Worm (Caenorhabditis elegans): ENCODE measurements around the gene nhr-223.
"Not testable (repeated sequence)": the region's sequence is repeated elsewhere in the genome, so short reads cannot be mapped to it uniquely, and the experiment has no call there.

nhr-223 gene

DNA sequence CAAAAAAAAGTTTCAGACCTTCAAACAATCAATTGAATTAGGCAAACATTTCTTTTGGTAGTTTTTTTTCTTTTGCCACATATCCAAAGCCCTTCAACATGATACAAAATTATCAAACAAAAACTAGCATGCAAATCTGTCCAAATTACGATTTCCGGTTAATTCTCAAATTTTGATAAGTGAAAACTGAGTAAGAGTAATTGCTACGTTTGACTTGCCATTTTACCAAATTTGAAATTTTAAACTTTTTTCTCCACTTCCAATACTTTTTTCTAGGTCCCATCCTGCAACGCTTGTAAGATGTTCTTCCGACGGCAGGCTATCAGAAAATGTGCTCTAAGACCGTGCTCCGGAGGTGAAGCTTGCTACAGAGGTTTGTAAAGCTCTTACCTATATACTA is at the start of gene nhr-223:
TSS of gene nhr-223 (plus strand) at position 301 of the 400 bp plus-strand sequence.
- TF ChIP-seq lin-13 (GFP tag; optimal IDR thresholded peaks at IDR 0.05): no peak

DNA sequence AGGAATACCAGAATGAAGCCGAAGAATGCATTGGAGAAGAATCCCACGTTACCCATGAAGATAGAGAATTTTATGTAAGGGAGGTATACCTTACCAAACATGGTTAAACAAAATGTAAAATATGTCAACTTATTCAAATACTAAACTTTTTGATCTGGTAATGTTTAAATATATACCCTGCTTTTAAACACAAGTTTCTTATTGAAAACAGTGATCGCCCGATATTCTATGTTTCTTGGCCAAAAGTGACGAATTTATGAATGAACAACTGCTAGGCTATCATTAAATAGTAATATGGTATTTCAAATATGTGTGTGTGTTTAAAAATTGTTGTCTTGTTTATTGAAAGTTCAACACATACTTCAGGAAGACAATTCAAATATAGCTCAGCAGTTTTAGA is 47.8 kb upstream of the nhr-223 start, which contains the start of gene T23D5.8:
TSS of gene T23D5.8 (minus strand) at position 101 of the 400 bp plus-strand sequence.
- not testable (repeated sequence) for TF ChIP-seq skn-1 (tag; optimal IDR thresholded peaks at IDR 0.05); lin-13 (GFP tag; optimal IDR thresholded peaks at IDR 0.05); blmp-1 (tag; optimal IDR thresholded peaks at IDR 0.05; ENCODE audit: insufficient read depth)

DNA sequence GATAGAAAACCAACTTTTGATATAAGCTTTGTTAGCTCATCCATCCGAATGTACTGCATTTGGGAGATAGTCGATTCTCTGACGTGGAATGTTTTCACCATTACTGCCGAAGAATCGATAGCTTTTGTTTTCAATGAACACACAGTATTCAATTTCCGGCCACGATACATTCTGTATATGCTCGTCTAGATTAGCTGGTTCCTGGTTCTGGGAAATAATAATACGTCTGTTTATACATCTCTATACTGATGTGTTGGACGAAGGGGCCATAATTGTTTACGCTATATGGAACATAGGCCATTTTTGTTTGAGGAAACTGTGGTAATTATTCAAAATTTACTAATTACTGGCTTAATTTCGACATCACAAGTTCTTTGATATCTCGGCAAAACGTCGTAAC is 46.1 kb upstream of the nhr-223 start, which contains the start of gene str-6:
TSS of gene str-6 (minus strand) at position 101 of the 400 bp plus-strand sequence.
- TF ChIP-seq nhr-237 (tag; optimal IDR thresholded peaks at IDR 0.05) (no peak), ama-1 (optimal IDR thresholded peaks at IDR 0.05) (no peak), gmeb-1 (tag; optimal IDR thresholded peaks at IDR 0.05) (no peak), fos-1 (tag; optimal IDR thresholded peaks at IDR 0.05) (no peak), nhr-129 (tag; optimal IDR thresholded peaks at IDR 0.05) (no peak), elt-1 (tag; optimal IDR thresholded peaks at IDR 0.05) (no peak), ZK546.5 (tag; optimal IDR thresholded peaks at IDR 0.05) (no peak), blmp-1 (tag; optimal IDR thresholded peaks at IDR 0.05; ENCODE audit: insufficient read depth) (no peak)

DNA sequence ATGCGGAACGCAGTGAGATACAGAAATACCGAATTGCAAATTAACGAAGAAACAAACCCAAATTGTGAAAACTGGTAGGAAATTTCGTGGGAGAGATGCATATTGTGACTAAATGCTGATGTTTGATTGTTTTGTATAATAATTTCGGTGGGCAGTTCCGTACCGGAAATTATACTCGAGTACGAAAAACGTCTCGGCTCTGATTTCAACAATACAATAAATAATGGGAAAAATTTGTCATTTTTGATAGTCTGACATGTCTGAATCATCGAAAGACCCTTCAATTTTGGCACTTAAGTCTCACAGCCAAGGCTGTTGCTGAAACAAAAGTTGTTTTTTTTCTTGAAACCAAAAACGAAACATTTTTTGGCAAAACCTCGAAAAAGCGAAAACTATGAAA is 44.1 kb upstream of the nhr-223 start, which contains the start of gene str-43:
TSS of gene str-43 (minus strand) at position 101 of the 400 bp plus-strand sequence.
- no peak for TF ChIP-seq unc-55 (GFP tag; optimal IDR thresholded peaks at IDR 0.05)
- TF ChIP-seq alr-1 (tag; optimal IDR thresholded peaks at IDR 0.05): no peak
- no peak for TF ChIP-seq crh-2 (tag; optimal IDR thresholded peaks at IDR 0.05)
- TF ChIP-seq ztf-4 (tag; optimal IDR thresholded peaks at IDR 0.05): no peak
- TF ChIP-seq ceh-16 (tag; optimal IDR thresholded peaks at IDR 0.05): no peak
- no peak for TF ChIP-seq ama-1 (optimal IDR thresholded peaks at IDR 0.05)
- no peak for TF ChIP-seq ztf-1 (GFP tag; conservative IDR thresholded peaks at IDR 0.05)
- TF ChIP-seq nhr-77 (tag; optimal IDR thresholded peaks at IDR 0.05): no peak
- TF ChIP-seq sma-9 (GFP tag; optimal IDR thresholded peaks at IDR 0.05): no peak
- no peak for TF ChIP-seq sma-9 (tag; optimal IDR thresholded peaks at IDR 0.05)
- TF ChIP-seq nhr-23 (tag; optimal IDR thresholded peaks at IDR 0.05): no peak
- TF ChIP-seq nhr-129 (tag; optimal IDR thresholded peaks at IDR 0.05): no peak
- no peak for TF ChIP-seq snpc-4 (tag; optimal IDR thresholded peaks at IDR 0.05)
- TF ChIP-seq unc-62 (GFP tag; optimal IDR thresholded peaks at IDR 0.05): no peak
- no peak for TF ChIP-seq ceh-82 (tag; optimal IDR thresholded peaks at IDR 0.05)
- TF ChIP-seq nhr-10 (tag; optimal IDR thresholded peaks at IDR 0.05): no peak
- no peak for TF ChIP-seq sma-3 (GFP tag; optimal IDR thresholded peaks at IDR 0.05)
- no peak for TF ChIP-seq ZK546.5 (tag; optimal IDR thresholded peaks at IDR 0.05)
- no peak for TF ChIP-seq nhr-25 (tag; optimal IDR thresholded peaks at IDR 0.05)

DNA sequence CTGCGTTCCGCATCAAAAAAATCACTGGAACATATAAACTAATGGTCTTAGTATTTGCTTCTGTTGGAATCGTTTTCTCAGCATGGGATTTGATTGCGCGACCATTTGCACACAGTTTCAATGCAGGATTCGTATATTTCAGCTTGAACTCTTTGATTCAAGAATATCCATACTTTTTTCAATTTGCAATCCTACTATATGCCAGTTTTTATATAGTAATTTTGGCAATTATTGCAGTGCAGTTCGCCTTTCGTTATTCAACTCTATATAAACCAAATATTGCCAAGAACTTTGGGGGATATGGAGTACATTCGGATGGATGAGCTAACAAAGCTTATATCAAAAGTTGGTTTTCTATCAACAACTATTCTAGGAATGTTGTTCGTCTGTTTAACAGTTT is 43.2 kb upstream of the nhr-223 start, which contains the start of gene str-5:
TSS of gene str-5 (plus strand) at position 301 of the 400 bp plus-strand sequence.
- not testable (repeated sequence) for TF ChIP-seq lsy-2, mab-5, elt-1 (tag; optimal IDR thresholded peaks at IDR 0.05)

DNA sequence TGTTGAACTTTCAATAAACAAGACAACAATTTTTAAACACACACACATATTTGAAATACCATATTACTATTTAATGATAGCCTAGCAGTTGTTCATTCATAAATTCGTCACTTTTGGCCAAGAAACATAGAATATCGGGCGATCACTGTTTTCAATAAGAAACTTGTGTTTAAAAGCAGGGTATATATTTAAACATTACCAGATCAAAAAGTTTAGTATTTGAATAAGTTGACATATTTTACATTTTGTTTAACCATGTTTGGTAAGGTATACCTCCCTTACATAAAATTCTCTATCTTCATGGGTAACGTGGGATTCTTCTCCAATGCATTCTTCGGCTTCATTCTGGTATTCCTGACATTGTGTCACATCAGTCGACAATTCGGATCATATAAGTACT is 41.5 kb upstream of the nhr-223 start, which contains the start of gene str-8:
TSS of gene str-8 (plus strand) at position 301 of the 400 bp plus-strand sequence.
- TF ChIP-seq mdl-1, elt-1, nhr-6 (tag; optimal IDR thresholded peaks at IDR 0.05): not testable (repeated sequence)

DNA sequence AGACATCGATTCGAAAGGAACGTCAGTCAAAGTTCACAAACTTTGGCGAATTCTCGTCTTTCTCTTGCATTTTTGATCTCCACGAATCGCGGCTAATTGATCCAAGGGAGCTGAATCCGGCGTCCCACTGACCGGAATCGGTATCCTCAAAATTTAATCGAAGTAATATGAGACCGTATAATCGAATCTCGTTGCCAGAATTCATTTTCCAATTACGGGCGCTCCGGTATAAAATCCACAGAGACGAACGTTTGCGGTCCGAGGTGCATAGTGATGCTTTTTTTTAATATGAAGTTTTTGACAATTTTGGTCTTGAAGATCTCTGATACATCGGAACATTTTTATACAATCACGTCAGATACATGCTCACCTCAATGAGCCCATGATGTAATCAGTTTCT is 38.5 kb upstream of the nhr-223 start:
- TF ChIP-seq lin-39 (tag; optimal IDR thresholded peaks at IDR 0.05): no peak
- no peak for TF ChIP-seq nhr-10 (tag; optimal IDR thresholded peaks at IDR 0.05)
- no peak for TF ChIP-seq nhr-237 (tag; optimal IDR thresholded peaks at IDR 0.05)
- TF ChIP-seq R02D3.7 (tag; optimal IDR thresholded peaks at IDR 0.05): no peak
- no peak for TF ChIP-seq lsy-2 (tag; optimal IDR thresholded peaks at IDR 0.05)
- no peak for TF ChIP-seq egl-27 (tag; optimal IDR thresholded peaks at IDR 0.05)
- no peak for TF ChIP-seq nhr-25 (tag; optimal IDR thresholded peaks at IDR 0.05)
- no peak for TF ChIP-seq lin-13 (GFP tag; optimal IDR thresholded peaks at IDR 0.05)
- TF ChIP-seq zag-1 (tag; optimal IDR thresholded peaks at IDR 0.05): no peak
- TF ChIP-seq unc-62 (GFP tag; optimal IDR thresholded peaks at IDR 0.05): no peak
- no peak for TF ChIP-seq fos-1 (tag; optimal IDR thresholded peaks at IDR 0.05)
- TF ChIP-seq unc-39 (tag; optimal IDR thresholded peaks at IDR 0.05): no peak
- no peak for TF ChIP-seq Y55F3AM.14 (GFP tag; optimal IDR thresholded peaks at IDR 0.05)
- no peak for TF ChIP-seq ztf-1 (GFP tag; conservative IDR thresholded peaks at IDR 0.05)
- TF ChIP-seq blmp-1 (tag; optimal IDR thresholded peaks at IDR 0.05; ENCODE audit: insufficient read depth): no peak

Data from whole organism, L2 larva.